Worm (Caenorhabditis elegans) whole organism, mixed stage, embryonic: Measurements from ENCODE around the gene dlat-1.

ENCODE experiments used
- blmp-1 ChIP-seq: fragments of 150-350 bp; optimal IDR thresholded peaks from 2 replicates; lab custom pipeline; 2014; ENCODE audit warnings: missing biosample characterization, missing genetic modification characterization
- ces-1 ChIP-seq: fragments of 150-350 bp; optimal IDR thresholded peaks from 2 replicates; lab custom pipeline; 2014; ENCODE audit warnings: missing biosample characterization, missing genetic modification reagents, missing genetic modification characterization
- elt-3 ChIP-seq: fragments of 150-350 bp; optimal IDR thresholded peaks from 2 replicates; lab custom pipeline; 2014; ENCODE audit warnings: missing biosample characterization, missing genetic modification characterization
- nhr-237 ChIP-seq: fragments of 150-350 bp; optimal IDR thresholded peaks from 2 replicates; lab custom pipeline; 2014; ENCODE audit warnings: missing biosample characterization, missing genetic modification characterization
- pha-4 ChIP-seq: fragments of 150-350 bp; optimal IDR thresholded peaks from 2 replicates; lab custom pipeline; 2018; ENCODE audit warnings: missing biosample characterization, missing genetic modification reagents, missing genetic modification characterization
- snpc-4 ChIP-seq: fragments of 150-350 bp; optimal IDR thresholded peaks from 2 replicates; lab custom pipeline; 2014; ENCODE audit warnings: missing biosample characterization, missing genetic modification characterization
- unc-62 ChIP-seq: fragments of 150-350 bp; optimal IDR thresholded peaks from 2 replicates; lab custom pipeline; 2014; ENCODE audit warnings: missing biosample characterization, missing genetic modification reagents, missing genetic modification characterization
- ztf-11 ChIP-seq: fragments of 150-350 bp; optimal IDR thresholded peaks from 2 replicates; lab custom pipeline; 2014; ENCODE audit warnings: missing biosample characterization, missing genetic modification characterization

- TF ChIP-seq ztf-11 (no peak), snpc-4 (tag; lab: Kevin White, UChicago) (no peak), unc-62 (GFP tag; lab: Kevin White, UChicago) (no peak), elt-3 (tag; lab: Kevin White, UChicago) (no peak), pha-4 (tag; lab: Kevin White, UChicago) (no peak), ces-1 (no peak), blmp-1 (tag; lab: Kevin White, UChicago) (no peak), nhr-237 (tag; lab: Kevin White, UChicago) (no peak)
Measured at ce11 chrV:14456626-14457025, 9.5 kb upstream of the dlat-1 start, which contains the start of gene bmk-1.
